Worm (Caenorhabditis elegans) whole organism, L4 larva: ENCODE results near the gene R10E4.9.

Experiments used
- F37D6.2 ChIP-seq: sonication (generic microtip); optimal IDR thresholded peaks from 2 replicates; lab custom pipeline; 2016; ENCODE audit warnings: mild to moderate bottlenecking, missing genetic modification characterization, missing compliant biosample characterization
- T26A8.4 ChIP-seq: fragments of 200-800 bp; sonication (Bioruptor generic); IDR thresholded peaks from 2 replicates; pipeline ENCODE4 v1.3.6; 2022; ENCODE audit warnings: missing genetic modification characterization, missing compliant biosample characterization
- Y105C5A.15 ChIP-seq: fragments of 200-800 bp; sonication (Bioruptor generic); IDR thresholded peaks from 2 replicates; pipeline ENCODE4 v1.3.6; 2022; ENCODE audit warnings: missing genetic modification characterization, missing compliant biosample characterization
- Y5F2A.4 ChIP-seq: fragments of 200-800 bp; sonication (Bioruptor generic); optimal IDR thresholded peaks from 2 replicates; lab custom pipeline; 2018; ENCODE audit warnings: mild to moderate bottlenecking, missing genetic modification characterization, missing compliant biosample characterization
- aha-1 ChIP-seq: fragments of 150-350 bp; peaks from one replicate; lab custom pipeline; 2014; ENCODE audit warnings: missing biosample characterization, missing genetic modification characterization
- ama-1 ChIP-seq: fragments of 150-350 bp; optimal IDR thresholded peaks from 2 replicates; lab custom pipeline; 2014; ENCODE audit warnings: inconsistent platforms, mixed read lengths
- arid-1 ChIP-seq: fragments of 200-800 bp; sonication (Bioruptor generic); conservative IDR thresholded peaks from 2 replicates; pipeline ENCODE4 v1.3.6; 2022; ENCODE audit warnings: missing genetic modification reagents, missing genetic modification characterization, missing compliant biosample characterization
- ceh-20 ChIP-seq: fragments of 200-800 bp; sonication (Bioruptor generic); IDR thresholded peaks from 2 replicates; pipeline ENCODE4 v1.3.6; 2022; ENCODE audit warnings: missing genetic modification reagents, missing genetic modification characterization, missing compliant biosample characterization
- ceh-28 ChIP-seq: fragments of 150-350 bp; optimal IDR thresholded peaks from 2 replicates; lab custom pipeline; 2014; ENCODE audit warnings: missing biosample characterization, missing genetic modification reagents, missing genetic modification characterization
- ceh-82 ChIP-seq: sonication (generic microtip); optimal IDR thresholded peaks from 2 replicates; lab custom pipeline; 2017; ENCODE audit warnings: missing biosample characterization, missing genetic modification characterization
- ces-1 ChIP-seq: fragments of 150-350 bp; sonication (generic microtip); optimal IDR thresholded peaks from 4 replicates; lab custom pipeline; 2014; ENCODE audit warnings: missing biosample characterization, missing genetic modification reagents, missing genetic modification characterization
- dmd-6 ChIP-seq: fragments of 200-800 bp; sonication (Bioruptor generic); IDR thresholded peaks from 2 replicates; pipeline ENCODE4 v1.3.6; 2022; ENCODE audit warnings: missing genetic modification reagents, missing genetic modification characterization, missing compliant biosample characterization
- dpl-1 ChIP-seq: fragments of 150-350 bp; optimal IDR thresholded peaks from 2 replicates; lab custom pipeline; 2014; ENCODE audit warnings: missing biosample characterization, missing genetic modification reagents, missing genetic modification characterization
- duxl-1 ChIP-seq: sonication (generic microtip); optimal IDR thresholded peaks from 2 replicates; lab custom pipeline; 2016; ENCODE audit warnings: mild to moderate bottlenecking, missing genetic modification characterization, moderate library complexity, missing compliant biosample characterization; ENCODE audit not compliant: poor library complexity
- dve-1 ChIP-seq: sonication (generic microtip); optimal IDR thresholded peaks from 2 replicates; lab custom pipeline; 2017; ENCODE audit warnings: antibody characterized with exemption, mild to moderate bottlenecking, missing genetic modification characterization, missing compliant biosample characterization; ENCODE audit not compliant: insufficient read depth
- fkh-10 ChIP-seq: fragments of 150-350 bp; optimal IDR thresholded peaks from 2 replicates; lab custom pipeline; 2014; ENCODE audit warnings: missing biosample characterization, missing genetic modification reagents, missing genetic modification characterization
- gei-8 ChIP-seq: fragments of 200-800 bp; sonication (Bioruptor generic); optimal IDR thresholded peaks from 2 replicates; lab custom pipeline; 2018; ENCODE audit warnings: mild to moderate bottlenecking, missing genetic modification characterization, missing compliant biosample characterization
- hif-1 ChIP-seq, 2 experiments: sonication (generic microtip); optimal IDR thresholded peaks; 2 replicates each; lab custom pipeline; 2016 to 2017; ENCODE audit warnings: missing compliant biosample characterization in 2 of 2, missing genetic modification characterization in 2 of 2, missing genetic modification reagents in 2 of 2, missing genotype in 2 of 2, mild to moderate bottlenecking in 1 of 2
- hlh-30 ChIP-seq: sonication (generic microtip); optimal IDR thresholded peaks from 2 replicates; lab custom pipeline; 2017; ENCODE audit warnings: antibody characterized with exemption, mild to moderate bottlenecking, missing genetic modification characterization, missing compliant biosample characterization; ENCODE audit not compliant: insufficient read depth
- jun-1 ChIP-seq: fragments of 150-350 bp; optimal IDR thresholded peaks from 2 replicates; lab custom pipeline; 2014; ENCODE audit warnings: missing biosample characterization, missing genetic modification reagents, missing genetic modification characterization
- lim-7 ChIP-seq: fragments of 200-800 bp; sonication (Bioruptor generic); IDR thresholded peaks from 2 replicates; pipeline ENCODE4 v1.3.6; 2022; ENCODE audit warnings: missing genetic modification characterization, missing compliant biosample characterization
- lin-1 ChIP-seq: fragments of 200-800 bp; sonication (Bioruptor generic); IDR thresholded peaks from 2 replicates; pipeline ENCODE4 v1.3.6; 2022; ENCODE audit warnings: missing genetic modification reagents, missing genetic modification characterization, missing compliant biosample characterization
- lin-13 ChIP-seq: fragments of 150-350 bp; optimal IDR thresholded peaks from 2 replicates; lab custom pipeline; 2014; ENCODE audit warnings: missing biosample characterization, missing genetic modification reagents, missing genetic modification characterization
- lin-29 ChIP-seq: fragments of 200-800 bp; sonication (Bioruptor generic); IDR thresholded peaks from 2 replicates; pipeline ENCODE4 v1.3.6; 2022; ENCODE audit warnings: missing genetic modification reagents, missing genetic modification characterization, missing compliant biosample characterization
- lsy-2 ChIP-seq, 2 experiments: fragments of 150-350 bp in 1 of 2; sonication (generic microtip) in 1 of 2; optimal IDR thresholded peaks; 2 replicates each; lab custom pipeline; 2014 to 2017; ENCODE audit warnings: missing biosample characterization in 2 of 2, missing genetic modification characterization in 2 of 2
- madf-5 ChIP-seq, 2 experiments: fragments of 200-800 bp; sonication (Bioruptor generic); IDR thresholded peaks; 2 replicates each; pipeline ENCODE4 v1.3.6; 2022; ENCODE audit warnings: missing compliant biosample characterization in 2 of 2, missing genetic modification characterization in 2 of 2
- madf-9 ChIP-seq: fragments of 200-800 bp; sonication (Bioruptor generic); conservative IDR thresholded peaks from 2 replicates; pipeline ENCODE4 v1.3.6; 2022; ENCODE audit warnings: missing genetic modification reagents, missing genetic modification characterization, missing compliant biosample characterization
- mes-2 ChIP-seq: sonication (generic microtip); optimal IDR thresholded peaks from 2 replicates; lab custom pipeline; 2016; ENCODE audit warnings: missing genotype, mild to moderate bottlenecking, missing genetic modification characterization, missing compliant biosample characterization; ENCODE audit not compliant: poor library complexity, severe bottlenecking
- mxl-2 ChIP-seq: fragments of 200-800 bp; sonication (Bioruptor generic); conservative IDR thresholded peaks from 2 replicates; pipeline ENCODE4 v1.3.6; 2022; ENCODE audit warnings: missing genetic modification reagents, missing genetic modification characterization, missing compliant biosample characterization
- nhr-102 ChIP-seq: sonication (generic microtip); optimal IDR thresholded peaks from 2 replicates; lab custom pipeline; 2016; ENCODE audit warnings: mild to moderate bottlenecking, missing genetic modification characterization, moderate library complexity, missing compliant biosample characterization
- nhr-11 ChIP-seq: fragments of 150-350 bp; optimal IDR thresholded peaks from 2 replicates; lab custom pipeline; 2014; ENCODE audit warnings: missing biosample characterization, missing genetic modification characterization
- nhr-25 ChIP-seq: sonication (generic microtip); optimal IDR thresholded peaks from 2 replicates; lab custom pipeline; 2017; ENCODE audit warnings: missing genetic modification characterization, mild to moderate bottlenecking, missing compliant biosample characterization, antibody characterized with exemption, moderate library complexity, borderline replicate concordance; ENCODE audit not compliant: insufficient read depth
- nhr-41 ChIP-seq: fragments of 200-800 bp; sonication (Bioruptor generic); IDR thresholded peaks from 2 replicates; pipeline ENCODE4 v1.3.6; 2022; ENCODE audit warnings: missing genetic modification reagents, missing genetic modification characterization, missing compliant biosample characterization
- nhr-42 ChIP-seq: fragments of 200-800 bp; sonication (Bioruptor generic); IDR thresholded peaks from 2 replicates; pipeline ENCODE4 v1.3.6; 2022; ENCODE audit warnings: missing genetic modification characterization, missing compliant biosample characterization
- nhr-48 ChIP-seq: sonication (generic microtip); optimal IDR thresholded peaks from 2 replicates; lab custom pipeline; 2016; ENCODE audit warnings: mild to moderate bottlenecking, missing genetic modification characterization, missing compliant biosample characterization
- nhr-77 ChIP-seq: fragments of 150-350 bp; optimal IDR thresholded peaks from 2 replicates; lab custom pipeline; 2014; ENCODE audit warnings: missing biosample characterization, missing genetic modification characterization
- pha-4 ChIP-seq, 2 experiments: fragments of 150-350 bp in 1 of 2; fragments of 200-800 bp in 1 of 2; sonication (Bioruptor generic) in 1 of 2; IDR thresholded peaks in 1 of 2; optimal IDR thresholded peaks in 1 of 2; 2 replicates each; pipeline versions ENCODE4 v1.3.6 to Lab custom; 2014 to 2022; ENCODE audit warnings: missing genetic modification characterization in 2 of 2, missing genetic modification reagents in 2 of 2, missing biosample characterization in 1 of 2, missing compliant biosample characterization in 1 of 2
- set-16 ChIP-seq: fragments of 200-800 bp; sonication (Bioruptor generic); IDR thresholded peaks from 2 replicates; pipeline ENCODE4 v1.3.6; 2022; ENCODE audit warnings: missing genetic modification reagents, missing genetic modification characterization, missing compliant biosample characterization
- snpc-1.2 ChIP-seq: fragments of 200-800 bp; sonication (Bioruptor generic); IDR thresholded peaks from 2 replicates; pipeline ENCODE4 v1.3.6; 2022; ENCODE audit warnings: missing genetic modification reagents, missing genetic modification characterization, missing compliant biosample characterization
- spr-1 ChIP-seq: sonication (generic microtip); optimal IDR thresholded peaks from 2 replicates; lab custom pipeline; 2016; ENCODE audit warnings: mild to moderate bottlenecking, missing genetic modification characterization, missing compliant biosample characterization
- spr-3 ChIP-seq: fragments of 200-800 bp; sonication (Bioruptor generic); optimal IDR thresholded peaks from 2 replicates; lab custom pipeline; 2018; ENCODE audit warnings: mild to moderate bottlenecking, missing genetic modification characterization, missing compliant biosample characterization
- tra-1 ChIP-seq: fragments of 200-800 bp; sonication (Bioruptor generic); IDR thresholded peaks from 2 replicates; pipeline ENCODE4 v1.3.6; 2022; ENCODE audit warnings: missing genetic modification reagents, missing genetic modification characterization, missing compliant biosample characterization
- unc-62 ChIP-seq, 3 experiments: fragments of 150-350 bp in 1 of 3; sonication (generic microtip); optimal IDR thresholded peaks in 2 of 3; peaks in 1 of 3; 1 replicate in 1 of 3; 2 replicates in 2 of 3; lab custom pipeline; 2014 to 2017; ENCODE audit warnings: missing biosample characterization in 3 of 3, missing genetic modification characterization in 3 of 3, missing genetic modification reagents in 3 of 3, missing genotype in 1 of 3
- vab-7 ChIP-seq: fragments of 200-800 bp; sonication (Bioruptor generic); IDR thresholded peaks from 2 replicates; pipeline ENCODE4 v1.3.6; 2022; ENCODE audit warnings: missing genetic modification reagents, missing genetic modification characterization, missing compliant biosample characterization
- zip-11 ChIP-seq: fragments of 200-800 bp; sonication (Bioruptor generic); IDR thresholded peaks from 2 replicates; pipeline ENCODE4 v1.3.6; 2022; ENCODE audit warnings: missing genetic modification characterization, missing compliant biosample characterization

The R10E4.9 gene

DNA sequence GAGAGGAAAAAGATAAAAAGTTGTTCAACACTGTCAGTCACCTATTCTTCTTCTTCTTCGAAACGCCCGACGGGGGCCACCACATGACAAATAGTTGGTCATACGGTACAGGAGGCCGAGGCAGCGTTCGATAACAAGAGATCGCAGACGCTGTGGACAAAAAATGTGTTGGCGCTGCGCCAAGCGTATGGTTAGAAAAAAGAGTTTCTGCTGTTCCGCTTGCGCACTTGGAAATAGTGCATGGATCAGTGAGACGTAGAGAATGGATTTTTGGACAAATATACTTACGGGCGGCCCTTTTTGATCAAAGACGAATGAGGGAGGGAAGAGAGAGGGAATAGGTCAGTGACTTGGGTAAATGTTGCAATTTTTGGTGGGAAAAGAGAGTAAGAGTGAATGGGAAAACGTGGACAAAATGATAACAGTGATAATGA, 17.4 kb downstream of the R10E4.9 start (continued):
- TF ChIP-seq ama-1 = no peak
- TF ChIP-seq lin-29 (GFP tag; lab: Robert Waterston, UW) = peak; percentile 71
- no peak for TF ChIP-seq ceh-28
- 0 out of 2 replicates have a peak, but pooled peaks have one; percentile 52 for TF ChIP-seq madf-9 (GFP tag; lab: Robert Waterston, UW)
- TF ChIP-seq spr-3 (GFP tag; lab: Kevin White, UChicago) = no peak
- peak in 1 of 2 experiments; percentile 76; a peak in 1 of 4 replicates for TF ChIP-seq madf-5 (GFP tag; IDR thresholded peaks at IDR 0.05; lab: Robert Waterston, UW)
- TF ChIP-seq dve-1 (tag; lab: Kevin White, UChicago) = peak; percentile 85
- TF ChIP-seq nhr-42 (GFP tag; lab: Robert Waterston, UW) = 0 out of 2 replicates have a peak, but pooled peaks have one; percentile 22
- no peak for TF ChIP-seq Y105C5A.15 (GFP tag; lab: Robert Waterston, UW)
- peak; percentile 88 for TF ChIP-seq dmd-6 (GFP tag; lab: Robert Waterston, UW)
- TF ChIP-seq hif-1 (tag; optimal IDR thresholded peaks at IDR 0.05; lab: Kevin White, UChicago) = peak in 1 of 2 experiments; percentile 25
- peak in 1 of 2 experiments; percentile 98 for TF ChIP-seq unc-62 (GFP tag; optimal IDR thresholded peaks at IDR 0.05 in 1 of 2; lab: Kevin White, UChicago)
- no peak for TF ChIP-seq unc-62 (tag; optimal IDR thresholded peaks at IDR 0.05; lab: Kevin White, UChicago)
- peak; percentile 30 for TF ChIP-seq nhr-11 (tag; lab: Kevin White, UChicago)
- TF ChIP-seq fkh-10 = no peak
- TF ChIP-seq set-16 (GFP tag; lab: Robert Waterston, UW) = peak; percentile 37; the same call in 1 of the 2 replicates
- TF ChIP-seq lin-1 (GFP tag; lab: Robert Waterston, UW) = peak; percentile 77; the same call in 1 of the 2 replicates
- peak; percentile 60; the same call in 1 of the 2 replicates for TF ChIP-seq nhr-41 (GFP tag; lab: Robert Waterston, UW)
- TF ChIP-seq nhr-77 = peak; percentile 56
- no peak for TF ChIP-seq F37D6.2
- TF ChIP-seq nhr-48 (tag; lab: Kevin White, UChicago) = peak; percentile 90
- TF ChIP-seq zip-11 (GFP tag; lab: Robert Waterston, UW) = no peak
- peak; percentile 53 for TF ChIP-seq gei-8 (GFP tag; lab: Kevin White, UChicago)
- TF ChIP-seq mxl-2 (GFP tag; lab: Robert Waterston, UW) = no peak
- TF ChIP-seq lsy-2 (tag; optimal IDR thresholded peaks at IDR 0.05; lab: Kevin White, UChicago) = peak in 1 of 2 experiments; percentile 82
- TF ChIP-seq ces-1 (GFP tag; lab: Kevin White, UChicago) = no peak
- no peak for TF ChIP-seq ceh-82 (tag; lab: Kevin White, UChicago)
- TF ChIP-seq tra-1 = peak; percentile 65; the same call in 1 of the 2 replicates
- TF ChIP-seq pha-4 (GFP tag; IDR thresholded peaks at IDR 0.05; lab: Robert Waterston, UW) = peak; percentile 65
- peak; percentile 16 for TF ChIP-seq pha-4 (tag; optimal IDR thresholded peaks at IDR 0.05; lab: Kevin White, UChicago)
- no peak for TF ChIP-seq arid-1
- peak; percentile 52 for TF ChIP-seq mes-2 (tag; lab: Kevin White, UChicago)
- peak; percentile 96 for TF ChIP-seq hlh-30 (tag; lab: Kevin White, UChicago)
- TF ChIP-seq lim-7 (GFP tag; lab: Robert Waterston, UW) = no peak
- peak; percentile 73 for TF ChIP-seq nhr-102 (tag; lab: Kevin White, UChicago)
- 0 out of 2 replicates have a peak, but pooled peaks have one; percentile 33 for TF ChIP-seq ceh-20 (GFP tag; lab: Robert Waterston, UW)
- TF ChIP-seq lin-13 (GFP tag; lab: Kevin White, UChicago) = no peak
- peak; percentile 80 for TF ChIP-seq nhr-25 (tag; lab: Kevin White, UChicago)
- TF ChIP-seq T26A8.4 (GFP tag; lab: Robert Waterston, UW) = peak; percentile 70
- TF ChIP-seq duxl-1 (tag; lab: Kevin White, UChicago) = peak; percentile 32
- TF ChIP-seq Y5F2A.4 (GFP tag; lab: Kevin White, UChicago) = no peak
- TF ChIP-seq snpc-1.2 = no peak
- TF ChIP-seq vab-7 = no peak
- peak; percentile 8 for TF ChIP-seq jun-1 (tag; lab: Kevin White, UChicago)
- TF ChIP-seq dpl-1 (GFP tag; lab: Kevin White, UChicago) = peak; percentile 56
- TF ChIP-seq spr-1 (tag; lab: Kevin White, UChicago) = peak; percentile 68
- peak; percentile 87 for TF ChIP-seq aha-1 (tag; lab: Kevin White, UChicago)
- TF ChIP-seq, all 104 proteins: peak for 42
